Worm (Caenorhabditis elegans): ENCODE measurements around the gene ram-2.

DNA sequence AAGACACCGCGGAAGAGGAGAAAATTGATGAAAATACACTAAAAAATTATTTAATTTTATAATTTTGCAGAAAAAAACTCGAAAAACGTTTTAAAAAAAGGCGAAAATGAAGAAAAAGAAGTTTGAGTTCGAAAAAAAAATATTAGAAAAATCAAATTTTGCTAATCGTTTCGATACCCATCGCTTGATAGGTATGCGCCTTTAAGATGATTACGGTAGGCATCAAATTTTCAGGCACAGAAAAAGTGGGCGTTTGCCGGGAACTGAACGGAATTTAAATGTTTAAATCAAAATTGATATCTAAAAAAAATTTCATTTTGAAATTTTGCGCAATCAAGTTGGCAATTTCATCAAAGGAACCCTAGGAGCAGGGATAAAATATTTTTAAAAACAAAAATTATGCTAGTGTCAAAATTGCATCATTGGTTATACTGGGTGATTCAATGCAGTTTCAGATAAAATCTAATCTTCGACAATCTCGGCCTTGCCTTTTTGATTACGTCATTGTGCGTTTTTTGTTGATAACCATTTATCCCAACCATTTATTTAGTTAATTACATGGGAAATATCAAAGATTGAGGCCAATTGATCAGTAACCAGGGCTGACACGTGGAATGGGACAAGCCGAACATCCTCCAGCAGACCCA lies 27.0 kb upstream of the ram-2 start:
- TF ChIP-seq snpc-1.1 (tag; optimal IDR thresholded peaks at IDR 0.05; ENCODE audit: insufficient read depth) (no peak), F10E7.11 (tag; optimal IDR thresholded peaks at IDR 0.05) (no peak), xnd-1 (tag; optimal IDR thresholded peaks at IDR 0.05) (peak; percentile 18), F57C9.4 (tag; optimal IDR thresholded peaks at IDR 0.05) (no peak), nhr-120 (GFP tag; IDR thresholded peaks at IDR 0.05) (no peak), akir-1 (GFP tag; optimal IDR thresholded peaks at IDR 0.05) (no peak), tlf-1 (GFP tag; optimal IDR thresholded peaks at IDR 0.05) (no peak), ama-1 (optimal IDR thresholded peaks at IDR 0.05) (no peak), ama-1 (GFP tag; optimal IDR thresholded peaks at IDR 0.05) (no peak), dpl-1 (GFP tag; optimal IDR thresholded peaks at IDR 0.05) (no peak), ets-4 (GFP tag; optimal IDR thresholded peaks at IDR 0.05) (no peak)

All from whole organism, young adult.